Fruit fly (Drosophila melanogaster) whole organism, pupa: ENCODE results near the gene GstD8.

Experiments used
- CG10348 ChIP-seq: fragments of 200-800 bp; sonication (Bioruptor generic); IDR thresholded peaks from 2 replicates; pipeline ENCODE4 v1.3.6; 2022; ENCODE audit warnings: missing biosample characterization, missing genetic modification characterization
- CG12605 ChIP-seq: fragments of 200-800 bp; sonication (Bioruptor generic); IDR thresholded peaks from 2 replicates; pipeline ENCODE4 v1.3.6; 2022; ENCODE audit warnings: missing biosample characterization, missing genetic modification characterization
- CG13204 ChIP-seq: fragments of 200-800 bp; sonication (Bioruptor generic); optimal IDR thresholded peaks from 2 replicates; lab custom pipeline; 2018; ENCODE audit warnings: missing biosample characterization, mild to moderate bottlenecking, missing genetic modification characterization, moderate library complexity
- CG14655 ChIP-seq: fragments of 200-800 bp; sonication (Bioruptor generic); optimal IDR thresholded peaks from 3 replicates; lab custom pipeline; 2017; ENCODE audit warnings: mild to moderate bottlenecking, missing biosample characterization, missing genetic modification reagents, missing genetic modification characterization
- CG15710 ChIP-seq: fragments of 200-800 bp; sonication (Bioruptor generic); optimal IDR thresholded peaks from 2 replicates; lab custom pipeline; 2018; ENCODE audit warnings: missing biosample characterization, mild to moderate bottlenecking, missing genetic modification characterization, moderate library complexity
- CG17806 ChIP-seq: fragments of 200-800 bp; sonication (Bioruptor generic); optimal IDR thresholded peaks from 2 replicates; lab custom pipeline; 2018; ENCODE audit warnings: missing biosample characterization, mild to moderate bottlenecking, missing genetic modification characterization, moderate library complexity
- CG32121 ChIP-seq: fragments of 200-800 bp; sonication (Bioruptor generic); IDR thresholded peaks from 2 replicates; pipeline ENCODE4 v1.3.6; 2022; ENCODE audit warnings: missing biosample characterization, missing genetic modification characterization
- CG34367 ChIP-seq: fragments of 200-800 bp; sonication (Bioruptor generic); optimal IDR thresholded peaks from 2 replicates; lab custom pipeline; 2018; ENCODE audit warnings: missing biosample characterization, mild to moderate bottlenecking, missing genetic modification characterization
- CG4496 ChIP-seq: fragments of 200-800 bp; sonication (Bioruptor generic); IDR thresholded peaks from 3 replicates; pipeline ENCODE4 v1.3.6; 2022; ENCODE audit warnings: missing biosample characterization, missing genetic modification characterization
- CG8159 ChIP-seq: fragments of 200-800 bp; sonication (Bioruptor generic); optimal IDR thresholded peaks from 3 replicates; lab custom pipeline; 2018; ENCODE audit warnings: missing biosample characterization, mild to moderate bottlenecking, missing genetic modification characterization, moderate library complexity
- CG8301 ChIP-seq: fragments of 200-800 bp; sonication (Bioruptor generic); optimal IDR thresholded peaks from 2 replicates; lab custom pipeline; 2018; ENCODE audit warnings: missing biosample characterization, mild to moderate bottlenecking, missing genetic modification characterization
- CG9948 ChIP-seq: fragments of 200-800 bp; sonication (Bioruptor generic); optimal IDR thresholded peaks from 2 replicates; lab custom pipeline; 2018; ENCODE audit warnings: missing biosample characterization, mild to moderate bottlenecking, missing genetic modification characterization, moderate library complexity
- D1 ChIP-seq: fragments of 200-800 bp; sonication (Bioruptor generic); optimal IDR thresholded peaks from 2 replicates; lab custom pipeline; 2018; ENCODE audit warnings: missing biosample characterization, mild to moderate bottlenecking, missing genetic modification characterization, moderate library complexity
- EcR ChIP-seq: fragments of 200-800 bp; sonication (Bioruptor generic); optimal IDR thresholded peaks from 3 replicates; lab custom pipeline; 2019; ENCODE audit warnings: missing biosample characterization, missing genetic modification characterization, mild to moderate bottlenecking, moderate library complexity, missing genetic modification reagents
- Ets98B ChIP-seq: fragments of 200-800 bp; sonication (Bioruptor generic); IDR thresholded peaks from 2 replicates; pipeline ENCODE4 v1.3.6; 2022; ENCODE audit warnings: missing biosample characterization, missing genetic modification characterization
- Pif1A ChIP-seq: fragments of 200-800 bp; sonication (Bioruptor generic); optimal IDR thresholded peaks from 3 replicates; lab custom pipeline; 2016; ENCODE audit warnings: missing biosample characterization, missing genetic modification characterization
- Pif1B ChIP-seq: fragments of 200-800 bp; sonication (Bioruptor generic); optimal IDR thresholded peaks from 3 replicates; lab custom pipeline; 2016; ENCODE audit warnings: missing biosample characterization, missing genetic modification characterization
- Snoo ChIP-seq: fragments of 200-800 bp; sonication (Bioruptor generic); optimal IDR thresholded peaks from 3 replicates; lab custom pipeline; 2017; ENCODE audit warnings: missing biosample characterization, mild to moderate bottlenecking, missing genetic modification characterization, inconsistent platforms
- fd96Ca ChIP-seq: fragments of 200-800 bp; sonication (Bioruptor generic); IDR thresholded peaks from 3 replicates; pipeline ENCODE4 v1.3.6; 2022; ENCODE audit warnings: missing biosample characterization, missing genetic modification characterization
- gl ChIP-seq: fragments of 200-800 bp; sonication (Bioruptor generic); optimal IDR thresholded peaks from 2 replicates; lab custom pipeline; 2018; ENCODE audit warnings: missing biosample characterization, mild to moderate bottlenecking, missing genetic modification characterization
- rn ChIP-seq: fragments of 200-800 bp; sonication (Bioruptor generic); IDR thresholded peaks from 2 replicates; pipeline ENCODE4 v1.3.6; 2022; ENCODE audit warnings: missing biosample characterization, missing genetic modification characterization

GstD8 gene

DNA sequence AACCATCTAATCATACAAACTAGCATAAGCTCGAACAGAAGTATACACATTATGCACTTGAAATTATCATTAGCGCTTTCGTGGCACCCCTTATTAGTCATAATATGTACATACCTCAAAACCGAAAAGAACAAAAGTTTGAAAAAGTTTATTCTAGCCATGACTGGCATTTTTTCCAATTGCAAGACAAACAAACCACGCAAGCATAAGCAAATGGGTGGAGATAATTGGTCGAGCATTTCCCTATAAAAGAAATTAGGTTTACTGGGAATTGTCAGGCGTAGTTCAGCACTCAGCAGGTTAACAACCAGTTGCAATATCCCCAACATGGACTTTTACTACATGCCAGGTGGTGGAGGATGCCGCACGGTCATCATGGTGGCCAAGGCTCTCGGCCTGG, 8.1 kb upstream of the GstD8 start, which contains the start of gene GstD2:
Gene GstD2 (plus strand): TSS at position 301 of the 400 bp plus-strand sequence.
- TF ChIP-seq CG8301, result no peak
- no peak for TF ChIP-seq CG13204 (GFP tag; lab: Kevin White, UChicago)
- TF ChIP-seq gl, result no peak
- no peak for TF ChIP-seq CG10348
- TF ChIP-seq CG12605, result no peak
- TF ChIP-seq CG34367 (tag; lab: Kevin White, UChicago), result no peak
- no peak for TF ChIP-seq CG17806
- no peak for TF ChIP-seq EcR (GFP tag; lab: Kevin White, UChicago)
- TF ChIP-seq Ets98B, result no peak
- TF ChIP-seq fd96Ca (GFP tag; lab: Robert Waterston, UW), result no peak
- TF ChIP-seq Pif1B (GFP tag; lab: Kevin White, UChicago), result no peak
- no peak for TF ChIP-seq CG9948 (tag; lab: Kevin White, UChicago)

DNA sequence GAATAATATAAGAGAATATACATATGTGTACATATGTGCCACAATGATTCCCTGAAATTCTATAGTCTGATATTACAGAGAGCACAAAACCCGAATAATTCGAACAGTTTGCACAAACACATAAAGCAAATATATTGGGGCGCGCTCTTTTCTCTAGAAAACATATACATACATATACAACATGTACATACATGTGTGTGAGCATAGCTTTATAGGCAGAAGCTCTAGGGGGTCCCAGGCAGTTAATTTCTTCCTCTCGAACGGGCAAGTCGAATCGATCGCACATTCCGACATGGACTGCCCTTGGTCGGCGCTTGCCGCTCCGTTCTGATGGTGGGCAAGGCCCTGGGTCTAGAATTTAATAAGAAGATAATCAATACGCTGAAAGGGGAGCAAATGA, 7.0 kb upstream of the GstD8 start, which contains the start of gene GstD3:
Gene GstD3 (plus strand): TSS at position 269 of the 400 bp plus-strand sequence.
- TF ChIP-seq CG13204 (GFP tag; lab: Kevin White, UChicago) (no peak), CG10348 (no peak), fd96Ca (GFP tag; lab: Robert Waterston, UW) (no peak), CG8301 (no peak), CG4496 (GFP tag; lab: Robert Waterston, UW) (no peak), Ets98B (no peak), EcR (GFP tag; lab: Kevin White, UChicago) (peak; percentile 25), D1 (no peak)

DNA sequence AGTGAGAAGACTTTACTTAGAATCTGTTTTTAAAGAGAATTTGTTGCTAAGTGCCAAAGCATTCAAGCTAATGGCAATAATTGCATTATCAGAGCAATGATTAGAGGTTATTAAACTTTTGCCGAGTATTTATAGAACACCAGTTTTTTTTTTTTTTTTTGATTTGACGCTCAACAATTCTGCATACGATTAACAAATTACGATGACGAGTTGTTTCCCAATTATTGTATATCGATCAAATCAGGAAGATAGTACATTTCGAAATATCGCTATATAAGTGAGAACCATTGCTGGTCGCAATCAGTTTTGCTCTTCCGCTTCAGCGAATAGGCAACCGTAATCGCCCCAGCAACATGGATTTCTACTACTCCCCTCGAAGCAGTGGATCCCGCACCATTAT, 6.0 kb upstream of the GstD8 start, which contains the start of gene GstD4:
Gene GstD4 (plus strand): TSS at position 301 of the 400 bp plus-strand sequence.
- peak; percentile 21 for TF ChIP-seq EcR (GFP tag; lab: Kevin White, UChicago)
- no peak for TF ChIP-seq Pif1B (GFP tag; lab: Kevin White, UChicago)
- TF ChIP-seq, all 21 proteins: peak for 1

DNA sequence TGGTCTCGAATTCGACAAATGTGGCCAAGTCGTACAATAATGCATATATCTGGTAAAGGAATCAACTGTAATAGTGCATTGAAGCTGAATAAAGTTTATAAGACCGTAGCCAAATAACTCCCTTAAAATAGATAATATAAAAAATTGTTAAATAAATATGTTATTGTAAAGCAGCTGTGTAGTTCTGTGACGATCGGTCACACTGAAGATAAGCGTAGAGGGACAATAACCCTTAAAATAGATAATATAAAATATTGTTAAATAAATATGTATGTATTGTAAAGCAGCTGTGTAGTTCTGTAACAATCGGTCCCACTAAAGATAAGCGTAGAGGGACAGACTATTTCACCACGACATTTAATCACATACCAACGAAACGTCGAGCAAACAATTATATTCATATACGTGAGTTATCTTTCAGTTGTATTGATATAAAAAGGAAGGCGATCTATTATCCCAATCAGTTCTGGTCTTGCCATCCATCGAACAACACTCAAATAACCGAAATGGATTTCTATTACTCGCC, 4.5 kb upstream of the GstD8 start, which contains the start of gene GstD5:
Gene GstD5 (plus strand): TSS at position 476 of the 526 bp plus-strand sequence.
- TF ChIP-seq EcR (GFP tag; lab: Kevin White, UChicago) (peak; percentile 76), CG32121 (GFP tag; lab: Robert Waterston, UW) (no peak)

DNA sequence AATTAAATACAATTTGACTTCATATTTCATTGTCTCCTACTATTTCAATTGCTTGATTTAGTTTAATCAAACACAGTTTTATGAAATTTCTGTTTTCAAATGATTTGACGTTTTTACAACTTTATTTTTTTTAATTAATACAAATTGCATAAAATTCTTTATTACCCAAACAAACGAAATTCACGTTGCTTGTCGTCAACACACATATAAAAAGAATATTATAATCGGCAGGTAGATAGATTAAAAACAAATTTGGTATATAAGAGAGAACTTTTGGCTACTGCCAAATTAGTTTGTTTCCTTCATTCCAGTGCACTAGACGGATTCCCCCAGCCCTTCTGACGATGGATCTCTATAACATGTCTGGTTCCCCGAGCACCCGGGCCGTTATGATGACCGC, 3.0 kb upstream of the GstD8 start, which contains the start of gene GstD6:
Gene GstD6 (plus strand): TSS at position 301 of the 400 bp plus-strand sequence.
- TF ChIP-seq CG9948 (tag; lab: Kevin White, UChicago) (no peak), fd96Ca (GFP tag; lab: Robert Waterston, UW) (no peak), CG32121 (GFP tag; lab: Robert Waterston, UW) (no peak), rn (no peak), CG10348 (no peak), CG4496 (GFP tag; lab: Robert Waterston, UW) (no peak), CG17806 (no peak), Pif1A (GFP tag; lab: Kevin White, UChicago) (no peak), Ets98B (no peak), CG34367 (tag; lab: Kevin White, UChicago) (no peak)

DNA sequence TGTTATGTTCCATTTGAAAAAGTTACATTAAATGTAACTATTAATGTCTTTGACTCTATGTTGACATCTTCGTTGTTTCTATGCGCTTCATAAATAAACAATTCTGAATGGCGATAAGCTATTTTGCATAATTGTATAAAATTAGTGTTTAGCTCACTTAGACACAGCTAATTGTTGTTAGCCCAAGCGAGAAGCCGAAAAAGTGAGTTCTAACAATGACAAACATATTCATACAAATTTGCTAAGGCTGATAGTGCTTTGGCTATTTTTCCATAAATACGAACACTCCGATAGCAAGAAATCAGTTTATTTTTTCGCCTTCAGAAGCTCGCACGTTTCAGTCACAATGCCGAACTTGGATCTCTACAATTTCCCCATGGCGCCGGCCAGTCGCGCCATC, 1.6 kb upstream of the GstD8 start, which contains the start of gene GstD7:
Gene GstD7 (plus strand): TSS at position 301 of the 400 bp plus-strand sequence.
- no peak for TF ChIP-seq CG14655 (GFP tag; lab: Kevin White, UChicago)
- no peak for TF ChIP-seq D1
- TF ChIP-seq CG8301, result no peak

DNA sequence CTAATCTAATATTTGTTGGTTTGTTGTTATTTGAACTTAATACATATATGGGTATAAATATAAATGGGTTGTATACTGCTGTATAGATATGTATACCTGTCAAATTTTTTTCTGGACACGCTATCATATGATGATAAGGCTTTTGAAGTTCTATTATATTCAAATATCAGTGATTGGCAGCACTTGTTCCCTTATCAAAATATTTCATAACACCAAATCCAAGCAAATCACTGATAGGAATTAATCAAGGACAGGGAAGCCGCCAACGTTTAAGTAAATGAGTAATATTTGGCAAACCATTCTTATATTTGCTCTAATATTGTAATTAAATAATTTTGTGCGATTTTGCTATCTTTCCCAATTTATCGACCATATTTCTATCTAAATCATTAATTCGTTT, 559 bp upstream of the GstD8 start:
- TF ChIP-seq EcR (GFP tag; lab: Kevin White, UChicago) (no peak), Pif1A (GFP tag; lab: Kevin White, UChicago) (no peak), CG10348 (no peak)

DNA sequence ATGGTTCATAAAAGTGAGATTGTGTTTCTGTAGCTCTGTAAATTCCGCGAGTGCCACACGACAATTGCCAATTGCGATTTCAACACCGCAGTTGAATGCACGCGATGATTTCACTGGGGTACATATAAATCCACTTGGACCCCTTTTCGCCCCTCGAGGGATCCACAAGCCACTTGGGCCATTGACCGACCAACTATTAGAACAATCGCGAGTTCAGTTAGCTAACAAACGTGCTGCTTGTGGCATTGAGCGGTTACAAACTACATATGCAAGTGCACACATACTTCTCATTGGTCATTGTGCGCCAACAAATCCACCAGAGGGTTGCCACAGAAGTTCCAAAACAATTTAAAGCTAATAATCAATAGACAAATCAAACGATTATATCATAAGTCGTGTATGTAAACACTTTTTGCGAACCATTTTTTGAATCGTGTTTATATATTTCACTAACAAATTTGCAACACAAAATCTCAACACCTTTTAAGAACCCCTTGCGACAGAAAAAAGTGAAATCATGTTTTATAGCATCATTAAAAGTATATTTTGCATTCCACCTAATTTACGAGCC, 1.4 kb downstream of the GstD8 start:
- TF ChIP-seq rn, result no peak
- TF ChIP-seq CG10348, result no peak
- TF ChIP-seq Pif1B (GFP tag; lab: Kevin White, UChicago), result no peak
- peak; percentile 69 for TF ChIP-seq CG14655 (GFP tag; lab: Kevin White, UChicago)
- TF ChIP-seq gl, result no peak
- TF ChIP-seq CG12605, result no peak; the same call in 1 of the 2 replicates
- no peak for TF ChIP-seq CG17806
- no peak for TF ChIP-seq D1
- peak; percentile 67 for TF ChIP-seq CG4496 (GFP tag; lab: Robert Waterston, UW)
- no peak for TF ChIP-seq Snoo (tag; lab: Kevin White, UChicago)
- peak; percentile 55; the same call in 1 of the 2 replicates for TF ChIP-seq Ets98B
- TF ChIP-seq CG15710 (tag; lab: Kevin White, UChicago), result no peak
- no peak for TF ChIP-seq CG13204 (GFP tag; lab: Kevin White, UChicago)
- peak; percentile 73 for TF ChIP-seq CG8301
- no peak for TF ChIP-seq CG34367 (tag; lab: Kevin White, UChicago)
- TF ChIP-seq CG8159 (tag; lab: Kevin White, UChicago), result no peak
- TF ChIP-seq CG9948 (tag; lab: Kevin White, UChicago), result no peak
- peak; percentile 58; the same call in 1 of the 2 replicates for TF ChIP-seq CG32121 (GFP tag; lab: Robert Waterston, UW)
- peak; percentile 58 for TF ChIP-seq EcR (GFP tag; lab: Kevin White, UChicago)
- TF ChIP-seq fd96Ca (GFP tag; lab: Robert Waterston, UW), result no peak; the same call in 2 of the 3 replicates
- no peak for TF ChIP-seq Pif1A (GFP tag; lab: Kevin White, UChicago)
